Worm (Caenorhabditis elegans) whole organism, young adult: ENCODE results near the gene F55F10.3.
A peak's percentile ranks its signal among the peaks of the same experiment; 100 is the strongest.

ENCODE experiments used
- F52B5.7 ChIP-seq: sonication (generic microtip); optimal IDR thresholded peaks from 2 replicates; lab custom pipeline; 2016; ENCODE audit warnings: mild to moderate bottlenecking, missing genetic modification characterization, missing compliant biosample characterization
- F57A8.1 ChIP-seq: fragments of 200-800 bp; sonication (Bioruptor generic); optimal IDR thresholded peaks from 2 replicates; lab custom pipeline; 2018; ENCODE audit warnings: mild to moderate bottlenecking, missing genetic modification characterization, moderate library complexity, missing compliant biosample characterization
- T07F8.4 ChIP-seq: sonication (generic microtip); optimal IDR thresholded peaks from 2 replicates; lab custom pipeline; 2016; ENCODE audit warnings: mild to moderate bottlenecking, missing genetic modification characterization, moderate library complexity, missing compliant biosample characterization
- Y53F4B.3 ChIP-seq: fragments of 200-800 bp; sonication (Bioruptor generic); IDR thresholded peaks from 2 replicates; pipeline ENCODE4 v1.3.6; 2022; ENCODE audit warnings: missing genetic modification reagents, missing genetic modification characterization, missing compliant biosample characterization
- Y67H2A.10 ChIP-seq: fragments of 200-800 bp; sonication (Bioruptor generic); conservative IDR thresholded peaks from 2 replicates; pipeline ENCODE4 v1.3.6; 2022; ENCODE audit warnings: missing genetic modification reagents, missing genetic modification characterization, missing compliant biosample characterization
- Y95B8A.8 ChIP-seq: fragments of 200-800 bp; sonication (Bioruptor generic); IDR thresholded peaks from 2 replicates; pipeline ENCODE4 v1.3.6; 2022; ENCODE audit warnings: missing genetic modification reagents, missing genetic modification characterization, missing compliant biosample characterization
- akir-1 ChIP-seq: fragments of 200-800 bp; sonication (Bioruptor generic); optimal IDR thresholded peaks from 2 replicates; lab custom pipeline; 2018; ENCODE audit warnings: mild to moderate bottlenecking, missing genetic modification characterization, moderate library complexity, missing compliant biosample characterization
- ama-1 ChIP-seq, 3 experiments: fragments of 150-350 bp in 1 of 3; sonication (generic microtip) in 2 of 3; optimal IDR thresholded peaks; 2 replicates each; lab custom pipeline; 2014 to 2018; ENCODE audit warnings: missing biosample characterization in 2 of 3, missing genetic modification characterization in 2 of 3, missing genetic modification reagents in 2 of 3
- aptf-2 ChIP-seq: fragments of 200-800 bp; sonication (Bioruptor generic); conservative IDR thresholded peaks from 2 replicates; pipeline ENCODE4 v1.3.6; 2022; ENCODE audit warnings: missing genetic modification reagents, missing genetic modification characterization, missing compliant biosample characterization
- aptf-3 ChIP-seq: fragments of 200-800 bp; sonication (Bioruptor generic); IDR thresholded peaks from 2 replicates; pipeline ENCODE4 v1.3.6; 2022; ENCODE audit warnings: missing genetic modification characterization, missing compliant biosample characterization
- athp-1 ChIP-seq: sonication (generic microtip); optimal IDR thresholded peaks from 2 replicates; lab custom pipeline; 2017; ENCODE audit warnings: mild to moderate bottlenecking, missing genetic modification characterization, missing compliant biosample characterization
- cebp-1 ChIP-seq, 2 experiments: fragments of 200-800 bp in 1 of 2; sonication (Bioruptor generic) in 1 of 2; sonication (generic microtip) in 1 of 2; IDR thresholded peaks in 1 of 2; optimal IDR thresholded peaks in 1 of 2; 2 replicates each; pipeline versions ENCODE4 v1.3.6 to Lab custom; 2017 to 2022; ENCODE audit warnings: missing compliant biosample characterization in 2 of 2, missing genetic modification characterization in 2 of 2, mild to moderate bottlenecking in 1 of 2, missing genetic modification reagents in 1 of 2, moderate library complexity in 1 of 2
- ceh-58 ChIP-seq: fragments of 200-800 bp; sonication (Bioruptor generic); IDR thresholded peaks from 2 replicates; pipeline ENCODE4 v1.3.6; 2022; ENCODE audit warnings: missing genetic modification characterization, missing compliant biosample characterization
- ceh-79 ChIP-seq: sonication (generic microtip); optimal IDR thresholded peaks from 2 replicates; lab custom pipeline; 2017; ENCODE audit warnings: mild to moderate bottlenecking, missing genetic modification characterization, missing compliant biosample characterization
- efl-1 ChIP-seq: fragments of 150-350 bp; optimal IDR thresholded peaks from 2 replicates; lab custom pipeline; 2014; ENCODE audit warnings: missing biosample characterization, missing genetic modification reagents, missing genetic modification characterization
- egrh-3 ChIP-seq: fragments of 200-800 bp; sonication (Bioruptor generic); IDR thresholded peaks from 2 replicates; pipeline ENCODE4 v1.3.6; 2022; ENCODE audit warnings: missing genetic modification reagents, missing genetic modification characterization, missing compliant biosample characterization
- ekl-4 ChIP-seq: fragments of 200-800 bp; sonication (Bioruptor generic); IDR thresholded peaks from 2 replicates; pipeline ENCODE4 v1.3.6; 2022; ENCODE audit warnings: missing genetic modification reagents, missing genetic modification characterization, missing compliant biosample characterization
- ets-4 ChIP-seq: fragments of 200-800 bp; sonication (Bioruptor generic); optimal IDR thresholded peaks from 2 replicates; lab custom pipeline; 2018; ENCODE audit warnings: mild to moderate bottlenecking, missing genetic modification characterization, missing compliant biosample characterization
- fkh-3 ChIP-seq: sonication (generic microtip); optimal IDR thresholded peaks from 2 replicates; lab custom pipeline; 2016; ENCODE audit warnings: mild to moderate bottlenecking, missing genetic modification characterization, missing compliant biosample characterization
- gei-17 ChIP-seq: fragments of 200-800 bp; sonication (Bioruptor generic); optimal IDR thresholded peaks from 2 replicates; lab custom pipeline; 2018; ENCODE audit warnings: mild to moderate bottlenecking, missing genetic modification characterization, missing compliant biosample characterization
- hlh-26 ChIP-seq: fragments of 200-800 bp; sonication (Bioruptor generic); conservative IDR thresholded peaks from 2 replicates; pipeline ENCODE4 v1.3.6; 2022; ENCODE audit warnings: missing genetic modification reagents, missing genetic modification characterization, missing compliant biosample characterization
- let-607 ChIP-seq, 2 experiments: fragments of 200-800 bp in 1 of 2; sonication (Bioruptor generic) in 1 of 2; sonication (generic microtip) in 1 of 2; optimal IDR thresholded peaks; 2 replicates each; lab custom pipeline; 2016 to 2018; ENCODE audit warnings: mild to moderate bottlenecking in 2 of 2, missing compliant biosample characterization in 2 of 2, missing genetic modification characterization in 2 of 2, moderate library complexity in 2 of 2, missing genotype in 1 of 2
- lin-26 ChIP-seq: fragments of 200-800 bp; sonication (Bioruptor generic); IDR thresholded peaks from 2 replicates; pipeline ENCODE4 v1.3.6; 2022; ENCODE audit warnings: missing genetic modification reagents, missing genetic modification characterization, missing compliant biosample characterization
- lin-35 ChIP-seq, 3 experiments: fragments of 150-350 bp in 2 of 3; sonication (generic microtip) in 1 of 3; optimal IDR thresholded peaks; 2 replicates each; lab custom pipeline; 2014 to 2018; ENCODE audit warnings: missing biosample characterization in 3 of 3, missing genetic modification characterization in 3 of 3, missing genetic modification reagents in 3 of 3
- madf-3 ChIP-seq: fragments of 200-800 bp; sonication (Bioruptor generic); IDR thresholded peaks from 2 replicates; pipeline ENCODE4 v1.3.6; 2022; ENCODE audit warnings: missing genetic modification reagents, missing genetic modification characterization, missing compliant biosample characterization
- nhr-120 ChIP-seq: fragments of 200-800 bp; sonication (Bioruptor generic); IDR thresholded peaks from 2 replicates; pipeline ENCODE4 v1.3.6; 2022; ENCODE audit warnings: missing genetic modification characterization, missing compliant biosample characterization
- nhr-80 ChIP-seq: sonication (generic microtip); optimal IDR thresholded peaks from 2 replicates; lab custom pipeline; 2016; ENCODE audit warnings: missing genetic modification characterization, missing compliant biosample characterization
- nhr-90 ChIP-seq: sonication (generic microtip); optimal IDR thresholded peaks from 2 replicates; lab custom pipeline; 2016; ENCODE audit warnings: missing genotype, mild to moderate bottlenecking, missing genetic modification characterization, missing compliant biosample characterization
- somi-1 ChIP-seq: fragments of 200-800 bp; sonication (Bioruptor generic); optimal IDR thresholded peaks from 2 replicates; lab custom pipeline; 2018; ENCODE audit warnings: mild to moderate bottlenecking, missing genetic modification characterization, missing compliant biosample characterization
- unc-130 ChIP-seq: sonication (generic microtip); optimal IDR thresholded peaks from 2 replicates; lab custom pipeline; 2016; ENCODE audit warnings: missing genetic modification reagents, missing genetic modification characterization, missing compliant biosample characterization
- xnd-1 ChIP-seq: sonication (generic microtip); optimal IDR thresholded peaks from 2 replicates; lab custom pipeline; 2016; ENCODE audit warnings: missing genotype, missing genetic modification reagents, missing genetic modification characterization, missing compliant biosample characterization
- zfh-2 ChIP-seq: fragments of 200-800 bp; sonication (Bioruptor generic); conservative IDR thresholded peaks from 2 replicates; pipeline ENCODE4 v1.3.6; 2022; ENCODE audit warnings: missing genetic modification reagents, missing genetic modification characterization, missing compliant biosample characterization
- zim-3 ChIP-seq: sonication (generic microtip); optimal IDR thresholded peaks from 2 replicates; lab custom pipeline; 2017; ENCODE audit warnings: mild to moderate bottlenecking, missing genetic modification characterization, moderate library complexity, missing compliant biosample characterization

F55F10.3 gene

DNA sequence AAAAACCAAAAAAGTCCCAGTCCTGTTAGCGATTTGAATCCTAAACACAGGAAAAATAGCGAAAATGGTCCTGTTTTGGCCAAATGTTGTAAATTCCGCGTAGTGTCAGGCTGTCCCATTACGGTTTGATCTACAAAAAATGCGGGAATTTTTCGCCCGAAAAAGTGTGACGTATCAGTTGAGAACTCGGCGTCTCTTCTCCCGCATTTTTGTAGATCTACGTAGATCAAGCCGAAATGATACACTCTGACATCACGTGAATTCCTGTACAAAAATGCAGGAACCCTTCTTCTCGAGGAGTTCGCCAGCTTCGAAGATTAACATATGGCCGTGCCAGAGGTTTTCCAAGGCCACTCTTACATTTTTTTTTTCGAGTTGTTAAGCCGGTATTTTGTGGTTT, 35.8 kb downstream of the F55F10.3 start:
- TF ChIP-seq Y95B8A.8 (no peak), ama-1 (optimal IDR thresholded peaks at IDR 0.05; lab: Kevin White, UChicago) (no peak), ama-1 (GFP tag; optimal IDR thresholded peaks at IDR 0.05; lab: Kevin White, UChicago) (no peak), xnd-1 (tag; lab: Kevin White, UChicago) (no peak)

DNA sequence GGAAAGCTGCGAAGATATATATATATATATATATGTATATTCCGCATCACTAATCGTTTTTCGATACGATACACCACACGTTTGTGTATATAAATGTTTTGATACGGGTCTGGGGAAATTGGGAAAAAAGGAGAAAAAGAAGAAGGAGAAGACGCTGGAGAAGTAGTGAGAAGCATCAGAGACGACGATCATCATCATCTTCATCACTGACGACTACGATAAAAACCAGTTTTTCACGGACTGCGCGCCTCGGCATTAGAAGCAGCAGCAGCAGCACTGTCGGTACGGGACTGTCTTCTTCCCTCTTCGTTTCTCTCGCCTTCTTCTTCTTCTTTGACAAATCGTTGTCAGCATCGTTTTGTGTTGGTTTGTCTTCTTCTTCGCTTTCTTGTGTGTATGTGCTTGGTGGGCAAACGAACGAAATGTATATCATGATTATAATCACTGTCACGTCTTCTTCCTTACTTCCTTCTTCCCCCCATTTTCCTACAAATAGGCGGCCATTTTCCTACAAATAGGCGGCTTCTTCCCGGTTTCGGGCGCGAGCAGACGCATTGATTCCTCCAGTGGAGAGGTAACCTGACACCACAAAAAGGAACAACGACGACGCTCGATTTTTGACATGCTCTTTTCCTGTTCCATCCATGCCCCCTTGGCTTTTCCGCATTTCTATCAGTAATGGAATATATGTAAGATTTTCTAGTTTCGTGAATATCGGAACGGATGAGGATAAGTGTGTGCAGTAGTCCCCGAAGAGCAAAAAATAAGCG, 36.5 kb downstream of the F55F10.3 start:
- TF ChIP-seq efl-1 (GFP tag; lab: Kevin White, UChicago) (no peak), aptf-3 (no peak), egrh-3 (peak; percentile 25; the same call in 1 of the 2 replicates), aptf-2 (no peak), hlh-26 (GFP tag; lab: Robert Waterston, UW) (no peak), let-607 (tag; optimal IDR thresholded peaks at IDR 0.05; lab: Kevin White, UChicago) (no peak), gei-17 (GFP tag; lab: Kevin White, UChicago) (no peak), F57A8.1 (GFP tag; lab: Kevin White, UChicago) (no peak), cebp-1 (GFP tag; IDR thresholded peaks at IDR 0.05; lab: Robert Waterston, UW) (no peak), cebp-1 (tag; optimal IDR thresholded peaks at IDR 0.05; lab: Kevin White, UChicago) (no peak), Y53F4B.3 (GFP tag; lab: Robert Waterston, UW) (no peak), zim-3 (tag; lab: Kevin White, UChicago) (no peak), xnd-1 (tag; lab: Kevin White, UChicago) (no peak), Y95B8A.8 (no peak), athp-1 (no peak), ceh-58 (GFP tag; lab: Robert Waterston, UW) (no peak), somi-1 (GFP tag; lab: Kevin White, UChicago) (peak; percentile 2), madf-3 (GFP tag; lab: Robert Waterston, UW) (0 out of 2 replicates have a peak, but pooled peaks have one; percentile 8), lin-26 (GFP tag; lab: Robert Waterston, UW) (0 out of 2 replicates have a peak, but pooled peaks have one; percentile 11), nhr-90 (no peak)
- TF ChIP-seq, all 124 proteins: peak for 4

DNA sequence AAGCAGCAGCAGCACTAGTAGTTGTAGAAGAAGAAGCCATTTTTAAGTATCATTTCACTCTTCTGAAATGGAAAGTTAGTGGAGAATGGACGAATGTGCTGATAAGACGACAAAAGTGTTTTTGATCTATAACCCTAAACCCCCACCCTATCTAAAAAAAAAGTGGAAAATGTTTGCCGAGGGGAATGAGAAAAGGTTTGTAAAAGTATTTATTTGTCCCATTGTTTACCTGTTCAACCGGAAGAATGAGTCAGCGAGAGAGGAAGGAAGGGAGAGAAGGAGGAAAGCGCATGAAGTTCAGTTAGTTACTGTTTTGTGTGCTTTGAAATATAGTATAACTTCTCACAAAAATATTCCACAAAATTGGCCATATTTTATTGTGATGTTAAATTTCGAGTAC, 37.4 kb downstream of the F55F10.3 start:
- TF ChIP-seq ceh-79 (tag; lab: Kevin White, UChicago) (no peak), Y67H2A.10 (GFP tag; lab: Robert Waterston, UW) (no peak), ets-4 (GFP tag; lab: Kevin White, UChicago) (no peak), ceh-58 (GFP tag; lab: Robert Waterston, UW) (no peak), unc-130 (GFP tag; lab: Kevin White, UChicago) (no peak), nhr-80 (peak; percentile 25), F52B5.7 (tag; lab: Kevin White, UChicago) (no peak)

DNA sequence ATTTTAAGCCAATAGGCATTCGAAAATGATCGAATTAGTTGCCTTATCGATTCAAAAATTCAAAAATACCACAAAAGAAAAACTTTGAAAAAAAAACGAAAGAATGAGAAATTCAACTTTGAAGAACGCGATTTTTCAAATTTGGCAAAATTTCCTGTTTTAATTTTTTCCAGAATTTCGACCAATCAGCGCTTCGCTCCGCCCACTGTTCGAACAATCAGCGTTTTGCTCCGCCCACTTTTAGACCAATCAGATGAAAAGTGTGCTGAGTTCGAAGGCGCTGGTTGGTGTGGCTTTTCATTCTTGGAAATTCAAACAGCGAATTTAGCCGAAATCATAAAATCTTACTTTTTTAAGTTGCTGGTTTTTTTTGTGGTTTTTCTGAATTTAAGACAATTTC, 37.8 kb downstream of the F55F10.3 start:
- no peak for TF ChIP-seq T07F8.4 (tag; lab: Kevin White, UChicago)
- TF ChIP-seq akir-1 (GFP tag; lab: Kevin White, UChicago) = no peak
- TF ChIP-seq, all 124 proteins: peak for 0

DNA sequence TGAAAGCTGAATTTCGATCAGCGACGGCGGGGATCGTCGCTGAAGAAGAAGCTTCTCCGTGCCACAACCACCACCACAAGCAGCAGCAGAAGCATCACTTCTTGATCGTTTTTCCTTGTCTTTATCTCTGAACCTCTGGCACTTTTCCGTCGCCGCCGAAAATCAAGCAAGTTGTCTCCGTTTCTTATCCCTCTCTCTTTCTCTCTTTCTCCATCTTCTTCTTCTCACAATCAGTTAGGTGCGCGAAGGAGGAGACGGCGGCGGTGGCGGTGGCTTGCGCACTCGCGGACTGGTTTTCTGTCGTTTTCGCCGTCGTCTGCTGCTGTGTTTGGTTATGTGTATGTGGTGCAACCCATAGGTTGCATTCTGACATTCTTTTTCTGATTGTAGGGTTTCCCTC, 38.7 kb downstream of the F55F10.3 start:
- TF ChIP-seq ekl-4 (GFP tag; lab: Robert Waterston, UW) (0 out of 2 replicates have a peak, but pooled peaks have one; percentile 45), fkh-3 (tag; lab: Kevin White, UChicago) (no peak), zfh-2 (peak; percentile 85), athp-1 (no peak), nhr-80 (no peak), ceh-58 (GFP tag; lab: Robert Waterston, UW) (no peak), nhr-120 (no peak), akir-1 (GFP tag; lab: Kevin White, UChicago) (no peak), egrh-3 (peak; percentile 36; the same call in 1 of the 2 replicates), lin-35 (GFP tag; optimal IDR thresholded peaks at IDR 0.05; lab: Kevin White, UChicago) (peak in 1 of 3 experiments; percentile 8)
